Worm (Caenorhabditis elegans): Measurements from ENCODE around the gene F54B3.4.

DNA sequence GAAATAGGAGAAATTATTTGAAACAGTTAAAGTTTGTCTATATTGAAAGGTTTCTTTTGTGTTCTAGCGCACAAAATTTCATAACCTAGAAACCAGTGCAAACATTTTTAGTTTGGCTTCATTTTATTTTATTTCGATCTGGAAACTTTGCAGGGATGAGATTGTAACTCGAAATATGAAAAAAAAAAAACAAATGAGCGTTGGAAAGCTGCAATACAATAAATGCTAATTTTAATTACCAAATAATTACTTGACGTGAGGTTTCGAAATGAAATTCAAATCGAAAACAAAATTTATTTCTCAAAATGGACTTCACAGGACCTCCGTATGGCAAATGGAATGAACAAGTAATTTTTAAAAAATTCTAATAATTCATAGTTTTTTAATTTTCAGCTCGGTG, 46.0 kb upstream of the F54B3.4 start, which contains the start of gene M02G9.4:
- TF ChIP-seq mxl-2 (GFP tag; conservative IDR thresholded peaks at IDR 0.05) (no peak), madf-9 (GFP tag; conservative IDR thresholded peaks at IDR 0.05) (no peak), nhr-237 (tag; optimal IDR thresholded peaks at IDR 0.05) (no peak), aly-2 (tag; optimal IDR thresholded peaks at IDR 0.05) (no peak), F10B5.3 (tag; optimal IDR thresholded peaks at IDR 0.05) (no peak), hif-1 (tag; optimal IDR thresholded peaks at IDR 0.05) (no peak), rbr-2 (tag; optimal IDR thresholded peaks at IDR 0.05) (no peak), nhr-48 (tag; optimal IDR thresholded peaks at IDR 0.05) (no peak), lsy-2 (tag; optimal IDR thresholded peaks at IDR 0.05) (no peak), cey-2 (tag; optimal IDR thresholded peaks at IDR 0.05; ENCODE audit: borderline replicate concordance, insufficient read depth) (no peak), pha-4 (GFP tag; IDR thresholded peaks at IDR 0.05) (no peak), pha-4 (tag; optimal IDR thresholded peaks at IDR 0.05) (no peak), ceh-82 (tag; optimal IDR thresholded peaks at IDR 0.05) (no peak), dpl-1 (GFP tag; optimal IDR thresholded peaks at IDR 0.05) (no peak)
